Fruit fly (Drosophila melanogaster) whole organism, embryonic: Measurements from ENCODE around the gene RpS7.

Source experiments
- ATbp ChIP-seq: fragments of 200-800 bp; sonication (Bioruptor generic); optimal IDR thresholded peaks from 2 replicates; lab custom pipeline; 2017; ENCODE audit warnings: missing biosample characterization, mild to moderate bottlenecking, missing genetic modification characterization, missing genetic modification reagents
- Ada2b ChIP-seq: fragments of 200-800 bp; sonication (Bioruptor generic); IDR thresholded peaks from 2 replicates; pipeline ENCODE4 v1.3.6; 2022; ENCODE audit warnings: missing biosample characterization, missing genetic modification characterization
- CG10654 ChIP-seq: fragments of 200-800 bp; sonication (Bioruptor generic); optimal IDR thresholded peaks from 2 replicates; lab custom pipeline; 2016; ENCODE audit warnings: missing biosample characterization, missing genetic modification characterization
- CG11696 ChIP-seq: fragments of 200-800 bp; sonication (Bioruptor generic); IDR thresholded peaks from 2 replicates; pipeline ENCODE4 v1.3.6; 2022; ENCODE audit warnings: missing biosample characterization, missing genetic modification characterization
- CG12104 ChIP-seq: fragments of 200-800 bp; sonication (Bioruptor generic); optimal IDR thresholded peaks from 3 replicates; lab custom pipeline; 2016; ENCODE audit warnings: missing biosample characterization, missing genetic modification characterization
- CG15479 ChIP-seq: fragments of 200-800 bp; sonication (Bioruptor generic); optimal IDR thresholded peaks from 3 replicates; lab custom pipeline; 2019; ENCODE audit warnings: missing biosample characterization, mild to moderate bottlenecking, missing genetic modification characterization, moderate library complexity
- CG1603 ChIP-seq: fragments of 200-800 bp; sonication (Bioruptor generic); optimal IDR thresholded peaks from 2 replicates; lab custom pipeline; 2019; ENCODE audit warnings: missing biosample characterization, mild to moderate bottlenecking, missing genetic modification characterization, moderate library complexity
- CG16863 ChIP-seq: fragments of 200-800 bp; sonication (Bioruptor generic); optimal IDR thresholded peaks from 3 replicates; lab custom pipeline; 2016; ENCODE audit warnings: missing biosample characterization, missing genetic modification characterization
- CG2120 ChIP-seq: fragments of 200-800 bp; sonication (Bioruptor generic); optimal IDR thresholded peaks from 3 replicates; lab custom pipeline; 2016; ENCODE audit warnings: missing biosample characterization, missing genetic modification characterization
- CG2678 ChIP-seq: fragments of 200-800 bp; sonication (Bioruptor generic); optimal IDR thresholded peaks from 3 replicates; lab custom pipeline; 2019; ENCODE audit warnings: missing biosample characterization, mild to moderate bottlenecking, missing genetic modification characterization, moderate library complexity
- CG31388 ChIP-seq: fragments of 200-800 bp; sonication (Bioruptor generic); optimal IDR thresholded peaks from 2 replicates; lab custom pipeline; 2016; ENCODE audit warnings: missing biosample characterization, missing genetic modification characterization
- CG31441 ChIP-seq: fragments of 200-800 bp; sonication (Bioruptor generic); IDR thresholded peaks from 2 replicates; pipeline ENCODE4 v1.3.6; 2022; ENCODE audit warnings: missing biosample characterization, missing genetic modification characterization
- CG3163 ChIP-seq: fragments of 200-800 bp; sonication (Bioruptor generic); optimal IDR thresholded peaks from 3 replicates; lab custom pipeline; 2016; ENCODE audit warnings: missing biosample characterization, missing genetic modification characterization
- CG32532 ChIP-seq: fragments of 200-800 bp; sonication (Bioruptor generic); IDR thresholded peaks from 2 replicates; pipeline ENCODE4 v1.3.6; 2022; ENCODE audit warnings: missing biosample characterization, missing genetic modification characterization
- CG3838 ChIP-seq: fragments of 200-800 bp; sonication (Bioruptor generic); optimal IDR thresholded peaks from 3 replicates; lab custom pipeline; 2016; ENCODE audit warnings: missing biosample characterization, missing genetic modification characterization
- CG4404 ChIP-seq: fragments of 200-800 bp; sonication (Bioruptor generic); IDR thresholded peaks from 2 replicates; pipeline ENCODE4 v1.3.6; 2022; ENCODE audit warnings: missing biosample characterization, missing genetic modification characterization
- CG5245 ChIP-seq: fragments of 200-800 bp; sonication (Bioruptor generic); optimal IDR thresholded peaks from 3 replicates; lab custom pipeline; 2016; ENCODE audit warnings: missing biosample characterization, missing genetic modification characterization
- CG6765 ChIP-seq: fragments of 200-800 bp; sonication (Bioruptor generic); optimal IDR thresholded peaks from 3 replicates; lab custom pipeline; 2017; ENCODE audit warnings: missing biosample characterization, mild to moderate bottlenecking, missing genetic modification characterization
- CG7839 ChIP-seq: fragments of 200-800 bp; sonication (Bioruptor generic); optimal IDR thresholded peaks from 3 replicates; lab custom pipeline; 2018; ENCODE audit warnings: missing biosample characterization, mild to moderate bottlenecking, missing genetic modification characterization, moderate library complexity
- CG7928 ChIP-seq: fragments of 200-800 bp; sonication (Bioruptor generic); optimal IDR thresholded peaks from 2 replicates; lab custom pipeline; 2017; ENCODE audit warnings: missing biosample characterization, mild to moderate bottlenecking, missing genetic modification characterization
- CG8388 ChIP-seq: fragments of 200-800 bp; sonication (Bioruptor generic); optimal IDR thresholded peaks from 2 replicates; lab custom pipeline; 2019; ENCODE audit warnings: missing biosample characterization, mild to moderate bottlenecking, missing genetic modification characterization, moderate library complexity
- CG8478 ChIP-seq: fragments of >200 bp; optimal IDR thresholded peaks from 2 replicates; lab custom pipeline; 2018
- CG9797 ChIP-seq: fragments of 200-800 bp; sonication (Bioruptor generic); optimal IDR thresholded peaks from 3 replicates; lab custom pipeline; 2018; ENCODE audit warnings: missing biosample characterization, mild to moderate bottlenecking, missing genetic modification characterization
- CG9932 ChIP-seq: fragments of 200-800 bp; sonication (Bioruptor generic); IDR thresholded peaks from 2 replicates; pipeline ENCODE4 v1.3.6; 2022; ENCODE audit warnings: missing biosample characterization, missing genetic modification characterization
- D19B ChIP-seq: fragments of 200-800 bp; sonication (Bioruptor generic); optimal IDR thresholded peaks from 2 replicates; lab custom pipeline; 2017; ENCODE audit warnings: missing biosample characterization, mild to moderate bottlenecking, missing genetic modification characterization
- Dad ChIP-seq: fragments of 200-800 bp; sonication (Bioruptor generic); optimal IDR thresholded peaks from 3 replicates; lab custom pipeline; 2016; ENCODE audit warnings: missing biosample characterization, missing genetic modification characterization
- Dref ChIP-seq: fragments of 200-800 bp; sonication (Bioruptor generic); IDR thresholded peaks from 2 replicates; pipeline ENCODE4 v1.3.6; 2022; ENCODE audit warnings: missing biosample characterization, missing genetic modification characterization
- Fer3 ChIP-seq: fragments of 200-800 bp; sonication (Bioruptor generic); optimal IDR thresholded peaks from 2 replicates; lab custom pipeline; 2018; ENCODE audit warnings: missing biosample characterization, mild to moderate bottlenecking, missing genetic modification characterization, moderate library complexity
- Hey ChIP-seq: fragments of 200-800 bp; sonication (Bioruptor generic); optimal IDR thresholded peaks from 3 replicates; lab custom pipeline; 2018; ENCODE audit warnings: missing biosample characterization, mild to moderate bottlenecking, missing genetic modification characterization
- Hmr ChIP-seq: fragments of 200-800 bp; sonication (Bioruptor generic); optimal IDR thresholded peaks from 3 replicates; lab custom pipeline; 2017; ENCODE audit warnings: mild to moderate bottlenecking, missing biosample characterization, missing genetic modification reagents, missing genetic modification characterization
- Lim3 ChIP-seq: fragments of 200-800 bp; sonication (Bioruptor generic); IDR thresholded peaks from 2 replicates; pipeline ENCODE4 v1.3.6; 2022; ENCODE audit warnings: missing biosample characterization, missing genetic modification characterization
- Mad ChIP-seq: fragments of 200-800 bp; sonication (Bioruptor generic); optimal IDR thresholded peaks from 2 replicates; lab custom pipeline; 2016; ENCODE audit warnings: missing biosample characterization, missing genetic modification characterization
- Med ChIP-seq: fragments of 200-800 bp; sonication (Bioruptor generic); peaks from one replicate; lab custom pipeline; 2016; ENCODE audit warnings: missing biosample characterization, missing genetic modification characterization, mild to moderate bottlenecking, inconsistent platforms, moderate library complexity
- PHDP ChIP-seq: fragments of 200-800 bp; sonication (Bioruptor generic); optimal IDR thresholded peaks from 3 replicates; lab custom pipeline; 2018; ENCODE audit warnings: missing biosample characterization, mild to moderate bottlenecking, missing genetic modification characterization, moderate library complexity
- Ravus ChIP-seq: fragments of 200-800 bp; sonication (Bioruptor generic); IDR thresholded peaks from 2 replicates; pipeline ENCODE4 v1.3.6; 2022; ENCODE audit warnings: missing biosample characterization, missing genetic modification characterization
- Trl ChIP-seq, 3 experiments: fragments of >200 bp in 2 of 3; fragments of 200-800 bp in 1 of 3; sonication (Bioruptor generic) in 1 of 3; optimal IDR thresholded peaks; 2 replicates in 1 of 3; 3 replicates in 2 of 3; lab custom pipeline; 2016 to 2017; ENCODE audit warnings: missing biosample characterization in 1 of 3, missing genetic modification characterization in 1 of 3
- amos ChIP-seq: fragments of 200-800 bp; sonication (Bioruptor generic); IDR thresholded peaks from 2 replicates; pipeline ENCODE4 v1.3.6; 2022; ENCODE audit warnings: missing biosample characterization, missing genetic modification characterization; ENCODE audit not compliant: partially characterized antibody
- bcd ChIP-seq: fragments of 200-800 bp; sonication (Bioruptor generic); optimal IDR thresholded peaks from 2 replicates; lab custom pipeline; 2017; ENCODE audit warnings: missing biosample characterization, mild to moderate bottlenecking, missing genetic modification characterization
- br ChIP-seq: fragments of >200 bp; optimal IDR thresholded peaks from 2 replicates; lab custom pipeline; 2017
- caup ChIP-seq: fragments of 200-800 bp; sonication (Bioruptor generic); optimal IDR thresholded peaks from 3 replicates; lab custom pipeline; 2017; ENCODE audit warnings: missing biosample characterization, mild to moderate bottlenecking, missing genetic modification characterization, moderate library complexity; ENCODE audit not compliant: severe bottlenecking
- dati ChIP-seq: fragments of 200-800 bp; sonication (Bioruptor generic); IDR thresholded peaks from 2 replicates; pipeline ENCODE4 v1.3.6; 2022; ENCODE audit warnings: missing biosample characterization, missing genetic modification characterization
- disco-r ChIP-seq: fragments of 200-800 bp; sonication (Bioruptor generic); optimal IDR thresholded peaks from 2 replicates; lab custom pipeline; 2016; ENCODE audit warnings: missing biosample characterization, missing genetic modification characterization
- dpn ChIP-seq, 2 experiments: fragments of 200-800 bp; sonication (Bioruptor generic); optimal IDR thresholded peaks; 3 replicates each; lab custom pipeline; 2016; ENCODE audit warnings: missing biosample characterization in 2 of 2, missing genetic modification characterization in 2 of 2
- esg ChIP-seq: fragments of 200-800 bp; sonication (Bioruptor generic); conservative IDR thresholded peaks from 2 replicates; pipeline ENCODE4 v1.3.6; 2022; ENCODE audit warnings: missing biosample characterization, missing genetic modification characterization
- fd3F ChIP-seq: fragments of 200-800 bp; sonication (Bioruptor generic); optimal IDR thresholded peaks from 2 replicates; lab custom pipeline; 2018; ENCODE audit warnings: missing biosample characterization, mild to moderate bottlenecking, missing genetic modification characterization, moderate library complexity
- ken ChIP-seq: fragments of 200-800 bp; sonication (Bioruptor generic); IDR thresholded peaks from 3 replicates; pipeline ENCODE4 v1.3.6; 2022; ENCODE audit warnings: missing biosample characterization, missing genetic modification characterization
- mirr ChIP-seq: fragments of 200-800 bp; sonication (Bioruptor generic); optimal IDR thresholded peaks from 3 replicates; lab custom pipeline; 2018; ENCODE audit warnings: missing biosample characterization, mild to moderate bottlenecking, missing genetic modification characterization
- pho ChIP-seq: fragments of 200-800 bp; sonication (Bioruptor generic); optimal IDR thresholded peaks from 2 replicates; lab custom pipeline; 2016; ENCODE audit warnings: missing biosample characterization, missing genetic modification characterization
- sima ChIP-seq: fragments of 200-800 bp; sonication (Bioruptor generic); optimal IDR thresholded peaks from 2 replicates; lab custom pipeline; 2016; ENCODE audit warnings: missing biosample characterization, missing genetic modification characterization
- tx ChIP-seq: fragments of 200-800 bp; sonication (Bioruptor generic); optimal IDR thresholded peaks from 2 replicates; lab custom pipeline; 2016; ENCODE audit warnings: missing biosample characterization, missing genetic modification characterization
- vnd ChIP-seq: fragments of 200-800 bp; sonication (Bioruptor generic); IDR thresholded peaks from 3 replicates; pipeline ENCODE4 v1.3.6; 2022; ENCODE audit warnings: missing biosample characterization, missing genetic modification characterization; ENCODE audit not compliant: partially characterized antibody
- wdn ChIP-seq: fragments of 200-800 bp; sonication (Bioruptor generic); IDR thresholded peaks from 2 replicates; pipeline ENCODE4 v1.3.6; 2022; ENCODE audit warnings: missing biosample characterization, missing genetic modification characterization

The RpS7 gene

DNA sequence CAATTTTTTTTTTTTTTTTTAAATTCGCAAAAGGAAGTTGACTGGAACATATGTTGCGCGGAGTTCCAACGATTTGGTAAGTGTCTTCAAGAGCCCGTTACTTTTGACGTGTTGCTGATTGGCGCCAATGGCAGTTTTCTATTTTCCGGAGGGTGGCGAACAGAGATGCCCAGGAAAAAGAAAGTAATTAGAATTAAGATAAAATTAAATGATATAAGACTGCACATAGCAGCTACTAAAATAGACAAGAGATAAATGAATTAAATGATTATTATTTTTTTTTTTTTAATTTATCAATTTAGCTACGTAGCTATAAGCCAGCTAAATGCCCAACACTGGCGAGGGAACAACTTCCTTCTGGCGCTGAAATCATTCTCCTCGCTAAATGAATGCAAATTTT, 13.4 kb upstream of the RpS7 start (continued):
- TF ChIP-seq CG2120 (GFP tag; lab: Kevin White, UChicago) (peak; percentile 1), CG3838 (GFP tag; lab: Kevin White, UChicago) (no peak), wdn (GFP tag; lab: Robert Waterston, UW) (no peak), Dref (GFP tag; lab: Robert Waterston, UW) (no peak), CG10654 (GFP tag; lab: Kevin White, UChicago) (no peak), vnd (GFP tag; lab: Robert Waterston, UW) (no peak), esg (GFP tag; lab: Robert Waterston, UW) (0 out of 2 replicates have a peak, but pooled peaks have one; percentile 18), CG31441 (GFP tag; lab: Robert Waterston, UW) (peak; percentile 44), Hmr (no peak), ken (GFP tag; lab: Robert Waterston, UW) (0 out of 3 replicates have a peak, but pooled peaks have one; percentile 49), pho (no peak), Hey (no peak), CG11696 (no peak), CG32532 (GFP tag; lab: Robert Waterston, UW) (peak; percentile 18; the same call in 1 of the 2 replicates), amos (GFP tag; lab: Robert Waterston, UW) (no peak), CG4404 (GFP tag; lab: Robert Waterston, UW) (peak; percentile 41; the same call in 1 of the 2 replicates), bcd (GFP tag; lab: Kevin White, UChicago) (no peak), Med (GFP tag; lab: Kevin White, UChicago) (no peak), CG2678 (tag; lab: Kevin White, UChicago) (peak; percentile 27), sima (no peak), CG9797 (GFP tag; lab: Kevin White, UChicago) (no peak), ATbp (no peak), D19B (no peak), caup (no peak), br (lab: Kevin White, UChicago) (no peak), PHDP (tag; lab: Kevin White, UChicago) (peak; percentile 26), Fer3 (tag; lab: Kevin White, UChicago) (no peak), disco-r (no peak), Mad (GFP tag; lab: Kevin White, UChicago) (no peak), Ravus (GFP tag; lab: Robert Waterston, UW) (no peak), CG9932 (GFP tag; lab: Robert Waterston, UW) (no peak), tx (no peak), CG7839 (tag; lab: Kevin White, UChicago) (peak; percentile 41), CG8388 (GFP tag; lab: Kevin White, UChicago) (peak; percentile 19), CG16863 (GFP tag; lab: Kevin White, UChicago) (no peak), fd3F (GFP tag; lab: Kevin White, UChicago) (no peak), CG31388 (no peak), CG5245 (no peak), Ada2b (GFP tag; lab: Robert Waterston, UW) (no peak), CG1603 (tag; lab: Kevin White, UChicago) (no peak), dati (GFP tag; lab: Robert Waterston, UW) (no peak), CG6765 (GFP tag; lab: Kevin White, UChicago) (no peak), Trl (optimal IDR thresholded peaks at IDR 0.05; lab: Kevin White, UChicago) (no peak), Trl (GFP tag; optimal IDR thresholded peaks at IDR 0.05; lab: Kevin White, UChicago) (no peak), Lim3 (GFP tag; lab: Robert Waterston, UW) (no peak), CG7928 (GFP tag; lab: Kevin White, UChicago) (no peak), CG3163 (GFP tag; lab: Kevin White, UChicago) (no peak), mirr (GFP tag; lab: Kevin White, UChicago) (no peak), CG12104 (GFP tag; lab: Kevin White, UChicago) (no peak), CG8478 (lab: Kevin White, UChicago) (no peak), Dad (GFP tag; lab: Kevin White, UChicago) (no peak), dpn (GFP tag; optimal IDR thresholded peaks at IDR 0.05; lab: Kevin White, UChicago) (no peak), CG15479 (GFP tag; lab: Kevin White, UChicago) (no peak)
